Fruit fly (Drosophila melanogaster): Measurements from ENCODE around the gene TTLL3B.

The TTLL3B gene

DNA sequence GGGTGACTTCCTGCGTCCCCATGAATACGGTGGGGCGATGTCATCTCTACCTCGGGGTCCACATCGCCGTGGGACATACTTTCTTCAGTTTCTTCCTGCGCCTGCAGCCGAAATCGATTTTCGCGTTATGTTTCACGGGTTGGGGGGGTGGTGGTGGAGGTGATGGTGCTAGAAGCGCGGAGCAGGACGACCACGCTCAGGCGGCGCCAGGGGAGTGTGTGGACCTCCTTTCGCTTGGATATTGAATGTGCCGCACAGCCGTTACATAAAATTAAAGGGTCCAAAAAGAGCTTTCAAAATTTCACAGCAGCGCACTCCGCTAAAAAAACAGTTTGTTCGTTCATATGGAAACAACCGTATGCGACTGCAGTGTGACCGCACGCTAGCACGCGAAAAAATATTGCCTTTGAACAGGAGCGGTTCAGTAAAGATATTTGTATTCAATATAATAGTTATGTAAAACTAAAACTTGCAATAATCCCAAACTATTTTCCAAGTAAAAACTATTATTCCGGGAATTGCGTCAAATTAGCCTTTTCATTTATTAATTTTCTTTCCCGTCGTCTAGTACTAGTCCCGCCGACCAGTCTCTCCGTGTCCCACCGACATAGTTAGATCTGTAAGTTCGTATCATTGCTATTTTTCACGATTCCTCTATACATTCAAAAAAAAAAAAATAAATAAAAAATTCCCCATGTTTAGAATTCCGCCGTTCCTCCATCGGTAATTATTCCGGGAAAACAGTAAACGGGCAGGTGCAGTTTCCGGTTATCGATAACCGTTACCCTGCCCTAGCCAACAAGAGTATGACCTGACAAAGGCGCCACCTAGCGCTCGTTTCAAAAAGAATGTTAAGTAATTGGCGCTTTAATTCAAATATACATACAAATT, 48.4 kb upstream of the TTLL3B start, which contains the start of gene Nhe3 (continued):
- TF ChIP-seq gcm (GFP tag; optimal IDR thresholded peaks at IDR 0.05) = peak; percentile 63
- TF ChIP-seq Mes4 (GFP tag; optimal IDR thresholded peaks at IDR 0.05) = peak; percentile 28
- TF ChIP-seq CG2116 (GFP tag; optimal IDR thresholded peaks at IDR 0.05) = peak; percentile 76
- no peak for TF ChIP-seq sc (optimal IDR thresholded peaks at IDR 0.05)
- peak; percentile 57 for TF ChIP-seq sc (GFP tag; optimal IDR thresholded peaks at IDR 0.05)
- no peak for TF ChIP-seq CG4707 (GFP tag; optimal IDR thresholded peaks at IDR 0.05)
- TF ChIP-seq CG12236 (GFP tag; optimal IDR thresholded peaks at IDR 0.05) = peak; percentile 26
- TF ChIP-seq Mrtf (GFP tag; IDR thresholded peaks at IDR 0.05) = peak; percentile 65; the same call in 2 of the 3 replicates
- peak; percentile 71 for TF ChIP-seq NK7.1 (GFP tag; optimal IDR thresholded peaks at IDR 0.05)
- TF ChIP-seq CG11398 (GFP tag; optimal IDR thresholded peaks at IDR 0.05) = peak; percentile 28
- 0 out of 3 replicates have a peak, but pooled peaks have one; percentile 42 for TF ChIP-seq CG6175 (GFP tag; IDR thresholded peaks at IDR 0.05)
- TF ChIP-seq slou (GFP tag; optimal IDR thresholded peaks at IDR 0.05) = peak; percentile 49
- TF ChIP-seq Pdp1 (GFP tag; optimal IDR thresholded peaks at IDR 0.05) = peak; percentile 85 to 96
- TF ChIP-seq CG18599 (GFP tag; optimal IDR thresholded peaks at IDR 0.05) = peak; percentile 41
- peak; percentile 77 for TF ChIP-seq Taf1 (GFP tag; IDR thresholded peaks at IDR 0.05)
- no peak for TF ChIP-seq lab (GFP tag; optimal IDR thresholded peaks at IDR 0.05)
- TF ChIP-seq Tbp (GFP tag; optimal IDR thresholded peaks at IDR 0.05) = no peak
- TF ChIP-seq CG18476 (GFP tag; optimal IDR thresholded peaks at IDR 0.05) = peak; percentile 81
- peak; percentile 78 for TF ChIP-seq sug (tag; optimal IDR thresholded peaks at IDR 0.05)
- TF ChIP-seq E2f1 (GFP tag; IDR thresholded peaks at IDR 0.05) = peak; percentile 71
- peak; percentile 88; the same call in 2 of the 3 replicates for TF ChIP-seq zfh1 (GFP tag; IDR thresholded peaks at IDR 0.05)
- peak; percentile 63 for TF ChIP-seq CG31224 (GFP tag; IDR thresholded peaks at IDR 0.05)
- peak; percentile 72 for TF ChIP-seq wor (GFP tag; IDR thresholded peaks at IDR 0.05)
- TF ChIP-seq sqz (GFP tag; optimal IDR thresholded peaks at IDR 0.05) = peak; percentile 74
- peak; percentile 42; the same call in 1 of the 2 replicates for TF ChIP-seq gt (GFP tag; IDR thresholded peaks at IDR 0.05)
- TF ChIP-seq gsb (GFP tag; IDR thresholded peaks at IDR 0.05) = peak; percentile 60
- TF ChIP-seq phol (tag; optimal IDR thresholded peaks at IDR 0.05) = peak; percentile 81
- no peak for TF ChIP-seq CG1832 (GFP tag; optimal IDR thresholded peaks at IDR 0.05)
- peak; percentile 74 for TF ChIP-seq CG7372 (GFP tag; IDR thresholded peaks at IDR 0.05)
- peak; percentile 74 for TF ChIP-seq ATbp (GFP tag; optimal IDR thresholded peaks at IDR 0.05)
- TF ChIP-seq Xrp1 (GFP tag; IDR thresholded peaks at IDR 0.05) = peak; percentile 82
- peak; percentile 96 for TF ChIP-seq Ets65A (GFP tag)
- peak; percentile 60 for TF ChIP-seq Camta (GFP tag; optimal IDR thresholded peaks at IDR 0.05)
- TF ChIP-seq bab2 (GFP tag; optimal IDR thresholded peaks at IDR 0.05) = peak; percentile 88
- TF ChIP-seq CG17361 (GFP tag; IDR thresholded peaks at IDR 0.05) = peak; percentile 87
- peak; percentile 53 for TF ChIP-seq crc (GFP tag; optimal IDR thresholded peaks at IDR 0.05)
- TF ChIP-seq fd3F (GFP tag; optimal IDR thresholded peaks at IDR 0.05) = peak; percentile 76
- TF ChIP-seq H15 (GFP tag; IDR thresholded peaks at IDR 0.05) = peak; percentile 82
- peak; percentile 76 for TF ChIP-seq CG4404 (GFP tag; IDR thresholded peaks at IDR 0.05)
- peak; percentile 78 for TF ChIP-seq HLH3B (GFP tag; IDR thresholded peaks at IDR 0.05)
- TF ChIP-seq CG7839 (tag; optimal IDR thresholded peaks at IDR 0.05) = peak; percentile 85
- peak; percentile 76 for TF ChIP-seq esg (GFP tag; conservative IDR thresholded peaks at IDR 0.05)
- peak; percentile 81 for TF ChIP-seq CG10654 (GFP tag; optimal IDR thresholded peaks at IDR 0.05)
- TF ChIP-seq nerfin-2 (GFP tag; IDR thresholded peaks at IDR 0.05; ENCODE audit: partially characterized antibody) = no peak
- TF ChIP-seq ttk (GFP tag; IDR thresholded peaks at IDR 0.05) = peak; percentile 78
- TF ChIP-seq zen (tag; optimal IDR thresholded peaks at IDR 0.05) = peak; percentile 68
- TF ChIP-seq Optix (GFP tag; IDR thresholded peaks at IDR 0.05) = peak; percentile 56; the same call in 1 of the 3 replicates
- TF ChIP-seq kni (GFP tag; optimal IDR thresholded peaks at IDR 0.05) = no peak
- TF ChIP-seq CG34224 (GFP tag; IDR thresholded peaks at IDR 0.05; ENCODE audit: partially characterized antibody) = peak; percentile 46
